Worm (Caenorhabditis elegans) whole organism, L1 larva: ENCODE results near the gene srg-41.

ENCODE experiments used
- F16B12.6 ChIP-seq: fragments of 150-350 bp; optimal IDR thresholded peaks from 2 replicates; lab custom pipeline; 2014; ENCODE audit warnings: missing biosample characterization, missing genetic modification characterization
- Y116A8C.19 ChIP-seq: sonication (generic microtip); optimal IDR thresholded peaks from 2 replicates; lab custom pipeline; 2016; ENCODE audit warnings: missing compliant biosample characterization, missing genetic modification characterization, borderline replicate concordance
- ceh-63 ChIP-seq: fragments of 200-800 bp; sonication (Bioruptor generic); optimal IDR thresholded peaks from 2 replicates; lab custom pipeline; 2018; ENCODE audit warnings: mild to moderate bottlenecking, missing genetic modification characterization, missing compliant biosample characterization
- ceh-8 ChIP-seq: fragments of 200-800 bp; sonication (Bioruptor generic); optimal IDR thresholded peaks from 2 replicates; lab custom pipeline; 2018; ENCODE audit warnings: mild to moderate bottlenecking, missing genetic modification characterization, moderate library complexity, missing compliant biosample characterization
- ceh-82 ChIP-seq, 3 experiments: fragments of 150-350 bp in 1 of 3; sonication (generic microtip) in 2 of 3; optimal IDR thresholded peaks; 2 replicates each; lab custom pipeline; 2014 to 2017; ENCODE audit warnings: missing biosample characterization in 3 of 3, missing genetic modification characterization in 3 of 3
- ceh-90 ChIP-seq: sonication (generic microtip); optimal IDR thresholded peaks from 2 replicates; lab custom pipeline; 2016; ENCODE audit warnings: missing genetic modification characterization, missing compliant biosample characterization
- ces-1 ChIP-seq: fragments of 150-350 bp; optimal IDR thresholded peaks from 2 replicates; lab custom pipeline; 2014; ENCODE audit warnings: missing biosample characterization, missing genetic modification reagents, missing genetic modification characterization
- dpl-1 ChIP-seq, 3 experiments: fragments of 150-350 bp in 2 of 3; sonication (generic microtip) in 1 of 3; optimal IDR thresholded peaks; 2 replicates each; lab custom pipeline; 2014 to 2017; ENCODE audit warnings: missing biosample characterization in 3 of 3, missing genetic modification characterization in 3 of 3, missing genetic modification reagents in 3 of 3
- efl-1 ChIP-seq, 4 experiments: fragments of 150-350 bp; optimal IDR thresholded peaks in 3 of 4; peaks in 1 of 4; 1 replicate in 1 of 4; 2 replicates in 3 of 4; lab custom pipeline; 2014; ENCODE audit warnings: missing biosample characterization in 2 of 4, missing genetic modification characterization in 2 of 4, missing genetic modification reagents in 2 of 4
- efl-3 ChIP-seq: fragments of 200-800 bp; sonication (Bioruptor generic); optimal IDR thresholded peaks from 2 replicates; lab custom pipeline; 2018; ENCODE audit warnings: mild to moderate bottlenecking, missing genetic modification characterization, missing compliant biosample characterization
- elt-3 ChIP-seq, 6 experiments: fragments of 150-350 bp in 1 of 6; sonication (generic microtip); optimal IDR thresholded peaks; 2 replicates each; lab custom pipeline; 2017 to 2018; ENCODE audit warnings: missing biosample characterization in 6 of 6, missing genetic modification characterization in 6 of 6, inconsistent platforms in 1 of 6
- ets-5 ChIP-seq: fragments of 200-800 bp; sonication (Bioruptor generic); IDR thresholded peaks from 2 replicates; pipeline ENCODE4 v1.3.6; 2022; ENCODE audit warnings: missing genetic modification characterization, missing compliant biosample characterization
- fkh-10 ChIP-seq: sonication (generic microtip); optimal IDR thresholded peaks from 2 replicates; lab custom pipeline; 2017; ENCODE audit warnings: missing biosample characterization, missing genetic modification reagents, missing genetic modification characterization
- grh-1 ChIP-seq: fragments of 200-800 bp; sonication (Bioruptor generic); IDR thresholded peaks from 2 replicates; pipeline ENCODE4 v1.3.6; 2022; ENCODE audit warnings: missing genetic modification reagents, missing genetic modification characterization, missing compliant biosample characterization
- hpl-2 ChIP-seq: fragments of 150-350 bp; optimal IDR thresholded peaks from 2 replicates; lab custom pipeline; 2014; ENCODE audit warnings: missing biosample characterization, missing genetic modification reagents, missing genetic modification characterization
- irx-1 ChIP-seq: sonication (generic microtip); optimal IDR thresholded peaks from 2 replicates; lab custom pipeline; 2016; ENCODE audit warnings: missing genetic modification characterization, missing compliant biosample characterization
- isw-1 ChIP-seq: fragments of 200-800 bp; sonication (Bioruptor generic); IDR thresholded peaks from 2 replicates; pipeline ENCODE4 v1.3.6; 2022; ENCODE audit warnings: missing genetic modification characterization, missing compliant biosample characterization
- jun-1 ChIP-seq: fragments of 150-350 bp; optimal IDR thresholded peaks from 2 replicates; lab custom pipeline; 2014; ENCODE audit warnings: missing biosample characterization, missing genetic modification reagents, missing genetic modification characterization
- lin-14 ChIP-seq: fragments of 200-800 bp; sonication (Bioruptor generic); optimal IDR thresholded peaks from 2 replicates; lab custom pipeline; 2018; ENCODE audit warnings: mild to moderate bottlenecking, missing genetic modification characterization, moderate library complexity, missing compliant biosample characterization
- lin-35 ChIP-seq, 2 experiments: fragments of 150-350 bp; optimal IDR thresholded peaks; 2 replicates each; lab custom pipeline; 2014; ENCODE audit warnings: missing biosample characterization in 2 of 2, missing genetic modification characterization in 2 of 2, missing genetic modification reagents in 2 of 2
- lir-3 ChIP-seq: sonication (generic microtip); optimal IDR thresholded peaks from 2 replicates; lab custom pipeline; 2016; ENCODE audit warnings: mild to moderate bottlenecking, missing genetic modification characterization, moderate library complexity, missing compliant biosample characterization; ENCODE audit not compliant: poor library complexity
- lsy-2 ChIP-seq, 2 experiments: fragments of 150-350 bp; optimal IDR thresholded peaks; 2 replicates each; lab custom pipeline; 2014; ENCODE audit warnings: missing biosample characterization in 2 of 2, missing genetic modification characterization in 2 of 2
- mdl-1 ChIP-seq, 2 experiments: fragments of 150-350 bp; optimal IDR thresholded peaks; 2 replicates each; lab custom pipeline; 2014 to 2017; ENCODE audit warnings: missing biosample characterization in 2 of 2, missing genetic modification characterization in 2 of 2, inconsistent platforms in 1 of 2
- nhr-19 ChIP-seq: fragments of 200-800 bp; sonication (Bioruptor generic); conservative IDR thresholded peaks from 2 replicates; pipeline ENCODE4 v1.3.6; 2022; ENCODE audit warnings: missing genetic modification characterization, missing compliant biosample characterization
- nhr-28 ChIP-seq: fragments of 150-350 bp; optimal IDR thresholded peaks from 2 replicates; lab custom pipeline; 2014; ENCODE audit warnings: missing biosample characterization, missing genetic modification characterization
- nhr-47 ChIP-seq: sonication (generic microtip); optimal IDR thresholded peaks from 2 replicates; lab custom pipeline; 2016; ENCODE audit warnings: mild to moderate bottlenecking, missing genetic modification characterization, moderate library complexity, missing compliant biosample characterization
- nhr-71 ChIP-seq: sonication (generic microtip); optimal IDR thresholded peaks from 2 replicates; lab custom pipeline; 2016; ENCODE audit warnings: mild to moderate bottlenecking, missing genetic modification characterization, moderate library complexity, missing compliant biosample characterization
- nhr-76 ChIP-seq: sonication (generic microtip); optimal IDR thresholded peaks from 2 replicates; lab custom pipeline; 2017; ENCODE audit warnings: missing biosample characterization, missing genetic modification characterization
- nhr-84 ChIP-seq: sonication (generic microtip); optimal IDR thresholded peaks from 2 replicates; lab custom pipeline; 2017; ENCODE audit warnings: missing biosample characterization, missing genetic modification characterization
- nhr-90 ChIP-seq: sonication (generic microtip); optimal IDR thresholded peaks from 2 replicates; lab custom pipeline; 2016; ENCODE audit warnings: mild to moderate bottlenecking, missing genetic modification characterization, missing compliant biosample characterization; ENCODE audit not compliant: poor library complexity
- pag-3 ChIP-seq: sonication (generic microtip); optimal IDR thresholded peaks from 2 replicates; lab custom pipeline; 2017; ENCODE audit warnings: missing genetic modification characterization, mild to moderate bottlenecking, missing compliant biosample characterization, antibody characterized with exemption, borderline replicate concordance; ENCODE audit not compliant: insufficient read depth
- pqm-1 ChIP-seq: sonication (generic microtip); optimal IDR thresholded peaks from 3 replicates; lab custom pipeline; 2017; ENCODE audit warnings: missing biosample characterization, missing genetic modification characterization
- rnt-1 ChIP-seq: sonication (generic microtip); optimal IDR thresholded peaks from 2 replicates; lab custom pipeline; 2016; ENCODE audit warnings: mild to moderate bottlenecking, missing genetic modification characterization, moderate library complexity, missing compliant biosample characterization
- skn-1 ChIP-seq: fragments of 150-350 bp; optimal IDR thresholded peaks from 2 replicates; lab custom pipeline; 2014; ENCODE audit warnings: missing biosample characterization, missing genetic modification characterization
- snpc-4 ChIP-seq: fragments of 150-350 bp; optimal IDR thresholded peaks from 2 replicates; lab custom pipeline; 2014; ENCODE audit warnings: missing biosample characterization, missing genetic modification characterization
- tbx-2 ChIP-seq: sonication (generic microtip); optimal IDR thresholded peaks from 2 replicates; lab custom pipeline; 2016; ENCODE audit warnings: missing genetic modification characterization, missing compliant biosample characterization
- unc-130 ChIP-seq: fragments of 150-350 bp; optimal IDR thresholded peaks from 2 replicates; lab custom pipeline; 2017; ENCODE audit warnings: missing biosample characterization, missing genetic modification characterization, inconsistent platforms
- zag-1 ChIP-seq: fragments of 150-350 bp; optimal IDR thresholded peaks from 2 replicates; lab custom pipeline; 2014; ENCODE audit warnings: missing biosample characterization, missing genetic modification characterization
- ztf-11 ChIP-seq, 2 experiments: sonication (generic microtip); optimal IDR thresholded peaks; 2 replicates each; lab custom pipeline; 2016 to 2017; ENCODE audit warnings: missing genetic modification characterization in 2 of 2, missing biosample characterization in 1 of 2, missing compliant biosample characterization in 1 of 2
- ztf-4 ChIP-seq: fragments of 150-350 bp; optimal IDR thresholded peaks from 2 replicates; lab custom pipeline; 2014; ENCODE audit warnings: missing biosample characterization, missing genetic modification characterization

Gene srg-41

DNA sequence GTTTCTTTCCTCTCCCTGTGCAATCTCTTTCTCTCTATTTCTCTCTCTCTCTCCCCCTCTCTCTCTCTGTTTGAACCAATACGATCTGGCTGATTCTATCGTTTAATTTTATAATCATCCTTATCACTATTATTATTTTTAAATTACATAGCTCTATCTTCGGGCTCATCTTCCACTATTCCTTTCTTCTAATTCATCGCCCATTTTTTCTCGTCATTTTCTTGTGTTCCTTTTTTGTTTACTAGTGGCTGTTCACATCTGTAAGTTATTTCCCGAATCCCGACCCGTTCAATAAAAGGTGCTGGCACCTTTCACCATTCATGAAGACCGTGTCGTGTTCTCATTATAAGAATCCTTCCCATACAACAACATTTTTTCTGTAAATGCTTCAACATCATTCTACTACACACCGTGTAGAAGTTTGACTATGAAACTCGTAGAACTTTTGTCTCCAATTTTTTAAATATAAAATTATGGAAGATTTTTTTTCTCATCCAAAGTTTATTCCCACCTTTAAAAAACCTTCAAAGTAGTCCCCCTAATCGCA lies 43.4 kb downstream of the srg-41 start (continued):
- TF ChIP-seq nhr-47 = peak; percentile 15
- no peak for TF ChIP-seq ces-1 (GFP tag; lab: Kevin White, UChicago)
- peak in 1 of 2 experiments; percentile 3 for TF ChIP-seq ztf-11 (tag; optimal IDR thresholded peaks at IDR 0.05; lab: Kevin White, UChicago)
- TF ChIP-seq pqm-1 = no peak
- no peak for TF ChIP-seq isw-1
- TF ChIP-seq nhr-90 (tag; lab: Kevin White, UChicago) = peak; percentile 61
- TF ChIP-seq snpc-4 (tag; lab: Kevin White, UChicago) = no peak
- TF ChIP-seq pag-3 = no peak
- no peak for TF ChIP-seq nhr-84 (tag; lab: Kevin White, UChicago)
- TF ChIP-seq nhr-76 (tag; lab: Kevin White, UChicago) = no peak
- no peak for TF ChIP-seq ceh-90 (tag; lab: Kevin White, UChicago)
- no peak for TF ChIP-seq grh-1 (GFP tag; lab: Robert Waterston, UW)
- peak; percentile 56 for TF ChIP-seq nhr-71 (tag; lab: Kevin White, UChicago)
- TF ChIP-seq nhr-19 (GFP tag; lab: Robert Waterston, UW) = no peak
- TF ChIP-seq lin-14 (GFP tag; lab: Kevin White, UChicago) = no peak
- TF ChIP-seq elt-3 (tag; optimal IDR thresholded peaks at IDR 0.05; lab: Kevin White, UChicago) = no peak
- TF ChIP-seq efl-3 (GFP tag; lab: Kevin White, UChicago) = no peak
- no peak for TF ChIP-seq dpl-1 (GFP tag; optimal IDR thresholded peaks at IDR 0.05; lab: Kevin White, UChicago)
- no peak for TF ChIP-seq zag-1 (tag; lab: Kevin White, UChicago)
- no peak for TF ChIP-seq ceh-63 (GFP tag; lab: Kevin White, UChicago)
- TF ChIP-seq fkh-10 (GFP tag; lab: Kevin White, UChicago) = no peak
- no peak for TF ChIP-seq skn-1 (tag; lab: Kevin White, UChicago)
- no peak for TF ChIP-seq mdl-1 (tag; optimal IDR thresholded peaks at IDR 0.05; lab: Kevin White, UChicago)
- TF ChIP-seq efl-1 (optimal IDR thresholded peaks at IDR 0.05; lab: Kevin White, UChicago) = peak in 1 of 2 experiments; percentile 15
- TF ChIP-seq efl-1 (GFP tag; optimal IDR thresholded peaks at IDR 0.05 in 1 of 2; lab: Kevin White, UChicago) = peak in 1 of 2 experiments; percentile 71
- no peak for TF ChIP-seq F16B12.6 (tag; lab: Kevin White, UChicago)
- TF ChIP-seq lir-3 (tag; lab: Kevin White, UChicago) = no peak
- TF ChIP-seq unc-130 (tag; lab: Kevin White, UChicago) = no peak
- no peak for TF ChIP-seq ceh-8 (GFP tag; lab: Kevin White, UChicago)
- no peak for TF ChIP-seq rnt-1 (tag; lab: Kevin White, UChicago)
- TF ChIP-seq ceh-82 (tag; optimal IDR thresholded peaks at IDR 0.05; lab: Kevin White, UChicago) = no peak
- peak in 1 of 2 experiments; percentile 11 for TF ChIP-seq lin-35 (GFP tag; optimal IDR thresholded peaks at IDR 0.05; lab: Kevin White, UChicago)
- no peak for TF ChIP-seq hpl-2 (GFP tag; lab: Kevin White, UChicago)
- no peak for TF ChIP-seq ets-5 (GFP tag; lab: Robert Waterston, UW)
- peak; percentile 60 for TF ChIP-seq ztf-4
- no peak for TF ChIP-seq lsy-2 (tag; optimal IDR thresholded peaks at IDR 0.05; lab: Kevin White, UChicago)
- no peak for TF ChIP-seq irx-1
- TF ChIP-seq tbx-2 = no peak
- no peak for TF ChIP-seq jun-1 (tag; lab: Kevin White, UChicago)

ce11 chrV:11113607-11114006 lies 48.1 kb downstream of the srg-41 start, which contains the start of gene math-33:
Gene math-33, plus strand, starts transcription at chrV:11113907.
- no peak for TF ChIP-seq nhr-28 (tag; lab: Kevin White, UChicago)
- no peak for TF ChIP-seq Y116A8C.19 (tag; lab: Kevin White, UChicago)
- TF ChIP-seq ceh-90 (tag; lab: Kevin White, UChicago) = no peak
